Worm (Caenorhabditis elegans): ENCODE data around the gene lgc-39.

lgc-39 gene

DNA sequence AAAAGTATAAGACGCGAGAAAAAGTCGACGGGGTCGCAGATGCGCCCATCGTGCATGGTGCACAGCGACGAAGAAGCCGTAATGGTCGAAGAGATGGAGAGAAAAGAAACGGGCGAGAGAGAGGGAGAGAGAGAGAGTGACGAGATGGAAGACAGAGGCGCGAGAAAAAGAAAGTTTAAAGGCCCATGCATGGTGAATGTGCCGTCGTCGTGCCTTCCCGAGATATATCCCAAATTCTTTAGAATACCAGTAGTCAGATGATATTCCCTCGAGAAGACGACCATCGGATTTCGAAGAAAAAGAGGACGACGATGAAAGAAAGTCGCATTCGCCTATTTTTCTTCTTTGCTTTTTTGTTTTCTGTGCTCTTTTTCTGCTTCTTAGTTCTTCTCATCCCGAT, 40.7 kb downstream of the lgc-39 start:
- TF ChIP-seq madf-9 (GFP tag; conservative IDR thresholded peaks at IDR 0.05) (no peak), F26F4.8 (GFP tag; conservative IDR thresholded peaks at IDR 0.05) (no peak), nhr-111 (GFP tag; optimal IDR thresholded peaks at IDR 0.05) (no peak), F37D6.2 (tag; optimal IDR thresholded peaks at IDR 0.05) (no peak), daf-12 (tag; optimal IDR thresholded peaks at IDR 0.05) (no peak), F49E8.2 (tag; optimal IDR thresholded peaks at IDR 0.05; ENCODE audit: borderline replicate concordance) (no peak), mep-1 (tag; optimal IDR thresholded peaks at IDR 0.05) (peak; percentile 15), nhr-11 (tag; optimal IDR thresholded peaks at IDR 0.05) (no peak), daf-19 (GFP tag; conservative IDR thresholded peaks at IDR 0.05) (no peak), mxl-3 (GFP tag; optimal IDR thresholded peaks at IDR 0.05) (no peak), pha-4 (GFP tag; IDR thresholded peaks at IDR 0.05) (no peak), pha-4 (tag; optimal IDR thresholded peaks at IDR 0.05) (no peak), zfp-2 (tag; optimal IDR thresholded peaks at IDR 0.05) (no peak), aly-2 (tag; optimal IDR thresholded peaks at IDR 0.05) (no peak), fos-1 (tag; optimal IDR thresholded peaks at IDR 0.05) (no peak), hlh-11 (tag; optimal IDR thresholded peaks at IDR 0.05) (no peak), cey-2 (tag; optimal IDR thresholded peaks at IDR 0.05; ENCODE audit: borderline replicate concordance, insufficient read depth) (no peak), ztf-11 (tag; optimal IDR thresholded peaks at IDR 0.05) (no peak), tra-1 (GFP tag; IDR thresholded peaks at IDR 0.05) (no peak), dmd-8 (GFP tag; IDR thresholded peaks at IDR 0.05) (no peak), mes-2 (tag; optimal IDR thresholded peaks at IDR 0.05; ENCODE audit: poor library complexity, severe bottlenecking) (no peak), dmd-9 (GFP tag; IDR thresholded peaks at IDR 0.05) (no peak), set-16 (GFP tag; IDR thresholded peaks at IDR 0.05) (peak; percentile 38), lsy-2 (tag; optimal IDR thresholded peaks at IDR 0.05) (peak in 1 of 2 experiments; percentile 3), unc-62 (GFP tag; optimal IDR thresholded peaks at IDR 0.05 in 1 of 2) (peak in 1 of 2 experiments; percentile 72), unc-62 (tag; optimal IDR thresholded peaks at IDR 0.05) (no peak), rbr-2 (tag; optimal IDR thresholded peaks at IDR 0.05) (peak; percentile 27), spr-3 (GFP tag; optimal IDR thresholded peaks at IDR 0.05) (no peak), nhr-48 (tag; optimal IDR thresholded peaks at IDR 0.05) (no peak), hlh-30 (tag; optimal IDR thresholded peaks at IDR 0.05; ENCODE audit: insufficient read depth) (peak; percentile 59), dmd-6 (GFP tag; IDR thresholded peaks at IDR 0.05) (no peak), lim-7 (GFP tag; IDR thresholded peaks at IDR 0.05) (no peak), mdl-1 (tag; optimal IDR thresholded peaks at IDR 0.05) (no peak), nhr-77 (tag; optimal IDR thresholded peaks at IDR 0.05) (no peak), nhr-25 (tag; optimal IDR thresholded peaks at IDR 0.05; ENCODE audit: borderline replicate concordance, insufficient read depth) (no peak), D1046.2 (GFP tag; IDR thresholded peaks at IDR 0.05) (no peak), zip-2 (tag; optimal IDR thresholded peaks at IDR 0.05) (no peak), tag-97 (GFP tag; IDR thresholded peaks at IDR 0.05) (no peak), T20F7.1 (GFP tag; optimal IDR thresholded peaks at IDR 0.05) (no peak), ceh-32 (tag; optimal IDR thresholded peaks at IDR 0.05; ENCODE audit: poor library complexity) (no peak)

DNA sequence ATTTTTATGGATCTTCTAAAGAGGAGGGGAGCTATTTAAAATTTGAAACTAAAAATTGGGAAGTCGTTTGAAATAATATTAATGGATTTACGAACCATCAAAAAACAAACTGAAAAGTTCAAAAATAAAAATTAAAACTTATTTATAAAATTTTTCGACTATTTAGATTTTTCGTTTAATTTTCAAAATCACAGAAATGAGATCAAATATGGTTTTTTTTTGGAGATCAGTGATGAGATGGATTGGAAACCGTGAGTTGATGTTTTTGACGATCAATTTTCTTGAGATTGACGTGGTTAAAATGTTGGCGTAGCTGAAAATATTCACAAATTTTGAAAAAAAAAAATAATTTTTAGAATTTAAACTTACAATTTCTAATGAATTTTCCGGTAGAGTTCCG, 43.7 kb downstream of the lgc-39 start, which contains the start of gene C13F10.5:
Gene C13F10.5, minus strand, starts transcription at position 101 of the 400 bp plus-strand sequence.
- TF ChIP-seq aha-1 (tag) (peak; percentile 42), madf-9 (GFP tag; conservative IDR thresholded peaks at IDR 0.05) (no peak)

Measured in whole organism, L4 larva.